Worm (Caenorhabditis elegans) whole organism, young adult: Measurements from ENCODE around the gene pho-6.

Source experiments
- Y67H2A.10 ChIP-seq: fragments of 200-800 bp; sonication (Bioruptor generic); conservative IDR thresholded peaks from 2 replicates; pipeline ENCODE4 v1.3.6; 2022; ENCODE audit warnings: missing genetic modification reagents, missing genetic modification characterization, missing compliant biosample characterization
- Y79H2A.3 ChIP-seq: fragments of 200-800 bp; sonication (Bioruptor generic); conservative IDR thresholded peaks from 2 replicates; pipeline ENCODE4 v1.3.6; 2022; ENCODE audit warnings: missing genetic modification reagents, missing genetic modification characterization, missing compliant biosample characterization
- dpl-1 ChIP-seq: fragments of 150-350 bp; optimal IDR thresholded peaks from 2 replicates; lab custom pipeline; 2014; ENCODE audit warnings: missing biosample characterization, missing genetic modification reagents, missing genetic modification characterization
- efl-1 ChIP-seq: fragments of 150-350 bp; optimal IDR thresholded peaks from 2 replicates; lab custom pipeline; 2014; ENCODE audit warnings: missing biosample characterization, missing genetic modification reagents, missing genetic modification characterization
- hlh-12 ChIP-seq: sonication (generic microtip); optimal IDR thresholded peaks from 2 replicates; lab custom pipeline; 2016; ENCODE audit warnings: missing genetic modification characterization, missing compliant biosample characterization
- hmg-1.2 ChIP-seq: fragments of 200-800 bp; sonication (Bioruptor generic); IDR thresholded peaks from 2 replicates; pipeline ENCODE4 v1.3.6; 2022; ENCODE audit warnings: missing genetic modification reagents, missing genetic modification characterization, missing compliant biosample characterization
- hsf-1 ChIP-seq: fragments of 200-800 bp; sonication (Bioruptor generic); IDR thresholded peaks from 2 replicates; pipeline ENCODE4 v1.3.6; 2022; ENCODE audit warnings: missing genetic modification reagents, missing genetic modification characterization, missing compliant biosample characterization
- nfyb-1 ChIP-seq: fragments of 200-800 bp; sonication (Bioruptor generic); IDR thresholded peaks from 2 replicates; pipeline ENCODE4 v1.3.6; 2022; ENCODE audit warnings: missing genetic modification reagents, missing genetic modification characterization, missing compliant biosample characterization
- pbrm-1 ChIP-seq: fragments of 200-800 bp; sonication (Bioruptor generic); IDR thresholded peaks from 2 replicates; pipeline ENCODE4 v1.3.6; 2022; ENCODE audit warnings: missing genetic modification reagents, missing genetic modification characterization, missing compliant biosample characterization
- ztf-28 ChIP-seq: fragments of 200-800 bp; sonication (Bioruptor generic); IDR thresholded peaks from 2 replicates; pipeline ENCODE4 v1.3.6; 2022; ENCODE audit warnings: missing genetic modification reagents, missing genetic modification characterization, missing compliant biosample characterization

ce11 chrV:8424840-8425814, 30.9 kb upstream of the pho-6 start:
- TF ChIP-seq Y79H2A.3 (GFP tag; lab: Robert Waterston, UW) (no peak), Y67H2A.10 (GFP tag; lab: Robert Waterston, UW) (no peak), hmg-1.2 (GFP tag; lab: Robert Waterston, UW) (no peak), ztf-28 (GFP tag; lab: Robert Waterston, UW) (no peak), dpl-1 (GFP tag; lab: Kevin White, UChicago) (no peak), nfyb-1 (GFP tag; lab: Robert Waterston, UW) (no peak), hsf-1 (GFP tag; lab: Robert Waterston, UW) (no peak), efl-1 (GFP tag; lab: Kevin White, UChicago) (no peak), hlh-12 (tag; lab: Kevin White, UChicago) (no peak), pbrm-1 (GFP tag; lab: Robert Waterston, UW) (0 out of 2 replicates have a peak, but pooled peaks have one; percentile 8)
